Worm (Caenorhabditis elegans) whole organism, late embryonic: ENCODE results near the gene syf-3.

Source experiments
- ama-1 ChIP-seq: fragments of 150-350 bp; optimal IDR thresholded peaks from 2 replicates; lab custom pipeline; 2014
- elt-2 ChIP-seq: sonication (generic microtip); optimal IDR thresholded peaks from 2 replicates; lab custom pipeline; 2016; ENCODE audit warnings: missing genetic modification reagents, missing genetic modification characterization, missing compliant biosample characterization
- lin-11 ChIP-seq: fragments of 200-800 bp; sonication (Bioruptor generic); optimal IDR thresholded peaks from 2 replicates; lab custom pipeline; 2018; ENCODE audit warnings: mild to moderate bottlenecking, missing genetic modification characterization, missing compliant biosample characterization
- madf-2 ChIP-seq: sonication (generic microtip); optimal IDR thresholded peaks from 2 replicates; lab custom pipeline; 2017; ENCODE audit warnings: missing genetic modification characterization, missing compliant biosample characterization
- rnt-1 ChIP-seq: sonication (generic microtip); optimal IDR thresholded peaks from 2 replicates; lab custom pipeline; 2016; ENCODE audit warnings: missing genetic modification characterization, missing compliant biosample characterization

DNA sequence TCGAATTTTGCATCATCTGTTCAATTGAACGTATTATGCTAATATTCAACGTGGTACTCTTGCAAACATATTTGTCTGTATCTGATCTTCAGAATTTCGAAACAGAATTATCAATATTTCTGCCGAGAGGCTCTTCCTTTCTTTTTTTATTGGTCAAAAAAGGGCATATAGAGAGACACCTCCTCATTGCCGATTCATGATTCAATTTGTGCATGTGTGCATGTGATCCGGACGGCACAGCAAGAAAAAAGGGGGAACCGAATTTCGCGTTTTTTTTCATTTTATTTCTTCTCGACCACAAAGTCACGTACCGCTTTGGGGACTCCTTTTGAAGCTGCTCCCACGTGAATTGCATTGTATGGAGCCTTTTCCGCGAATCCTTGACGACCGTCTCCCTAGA lies 21.7 kb downstream of the syf-3 start, which contains the start of gene mcp-1:
- TF ChIP-seq elt-2 (no peak), madf-2 (tag; lab: Kevin White, UChicago) (no peak), rnt-1 (tag; lab: Kevin White, UChicago) (no peak), ama-1 (lab: Kevin White, UChicago) (no peak), lin-11 (tag; lab: Kevin White, UChicago) (no peak)
